Worm (Caenorhabditis elegans): ENCODE measurements around the gene erd-2.1.

- TF ChIP-seq lim-7 (GFP tag; IDR thresholded peaks at IDR 0.05) = no peak
- no peak for TF ChIP-seq mdl-1 (tag; optimal IDR thresholded peaks at IDR 0.05)
Observed at ce11 chrX:10174683-10175082, 16.1 kb upstream of the erd-2.1 start, which contains the start of gene C07A4.3.

All from whole organism, L4 larva.